Worm (Caenorhabditis elegans) whole organism, late embryonic: ENCODE results near the gene T16G12.1.

Experiments
- ama-1 ChIP-seq: fragments of 150-350 bp; optimal IDR thresholded peaks from 2 replicates; lab custom pipeline; 2014
- ceh-22 ChIP-seq: sonication (generic microtip); optimal IDR thresholded peaks from 2 replicates; lab custom pipeline; 2017; ENCODE audit warnings: missing biosample characterization, missing genetic modification characterization
- ceh-30 ChIP-seq: fragments of 150-350 bp; optimal IDR thresholded peaks from 2 replicates; lab custom pipeline; 2014; ENCODE audit warnings: missing biosample characterization, missing genetic modification characterization
- dve-1 ChIP-seq: sonication (generic microtip); optimal IDR thresholded peaks from 2 replicates; lab custom pipeline; 2017; ENCODE audit warnings: antibody characterized with exemption, mild to moderate bottlenecking, missing genetic modification characterization, missing compliant biosample characterization
- hlh-15 ChIP-seq: sonication (generic microtip); optimal IDR thresholded peaks from 2 replicates; lab custom pipeline; 2016; ENCODE audit warnings: missing genetic modification characterization, missing compliant biosample characterization
- lim-6 ChIP-seq: sonication (generic microtip); optimal IDR thresholded peaks from 2 replicates; lab custom pipeline; 2016; ENCODE audit warnings: missing genetic modification characterization, missing compliant biosample characterization
- lin-11 ChIP-seq: fragments of 200-800 bp; sonication (Bioruptor generic); optimal IDR thresholded peaks from 2 replicates; lab custom pipeline; 2018; ENCODE audit warnings: mild to moderate bottlenecking, missing genetic modification characterization, missing compliant biosample characterization
- nhr-11 ChIP-seq: fragments of 150-350 bp; optimal IDR thresholded peaks from 2 replicates; lab custom pipeline; 2014; ENCODE audit warnings: missing biosample characterization, missing genetic modification characterization
- pha-4 ChIP-seq: fragments of 150-350 bp; optimal IDR thresholded peaks from 2 replicates; lab custom pipeline; 2018; ENCODE audit warnings: missing biosample characterization, missing genetic modification reagents, missing genetic modification characterization
- pqm-1 ChIP-seq: sonication (generic microtip); optimal IDR thresholded peaks from 2 replicates; lab custom pipeline; 2016; ENCODE audit warnings: missing genetic modification characterization, missing compliant biosample characterization
- ref-2 ChIP-seq: sonication (generic microtip); optimal IDR thresholded peaks from 2 replicates; lab custom pipeline; 2016; ENCODE audit warnings: missing genetic modification characterization, missing compliant biosample characterization
- unc-42 ChIP-seq: sonication (generic microtip); optimal IDR thresholded peaks from 2 replicates; lab custom pipeline; 2016; ENCODE audit warnings: missing genotype, missing genetic modification characterization, missing compliant biosample characterization
- unc-55 ChIP-seq: sonication (generic microtip); optimal IDR thresholded peaks from 2 replicates; lab custom pipeline; 2017; ENCODE audit warnings: missing biosample characterization, missing genetic modification reagents, missing genetic modification characterization
- ztf-16 ChIP-seq: sonication (generic microtip); optimal IDR thresholded peaks from 2 replicates; lab custom pipeline; 2017; ENCODE audit warnings: missing genetic modification characterization, missing compliant biosample characterization

- TF ChIP-seq ref-2 (tag; lab: Kevin White, UChicago) (no peak), hlh-15 (no peak), nhr-11 (tag; lab: Kevin White, UChicago) (no peak), unc-42 (tag; lab: Kevin White, UChicago) (no peak), ceh-30 (tag; lab: Kevin White, UChicago) (no peak), lin-11 (tag; lab: Kevin White, UChicago) (no peak), unc-55 (GFP tag; lab: Kevin White, UChicago) (no peak), pha-4 (no peak), ztf-16 (no peak), lim-6 (tag; lab: Kevin White, UChicago) (no peak), ceh-22 (tag; lab: Kevin White, UChicago) (no peak), dve-1 (no peak), ama-1 (lab: Kevin White, UChicago) (no peak), pqm-1 (tag; lab: Kevin White, UChicago) (no peak)
Observed at ce11 chrIII:10010117-10010516, 39.5 kb downstream of the T16G12.1 start, which contains the start of gene fbxa-155.
